Fruit fly (Drosophila melanogaster): ENCODE measurements around the gene CG15764.

Gene CG15764

DNA sequence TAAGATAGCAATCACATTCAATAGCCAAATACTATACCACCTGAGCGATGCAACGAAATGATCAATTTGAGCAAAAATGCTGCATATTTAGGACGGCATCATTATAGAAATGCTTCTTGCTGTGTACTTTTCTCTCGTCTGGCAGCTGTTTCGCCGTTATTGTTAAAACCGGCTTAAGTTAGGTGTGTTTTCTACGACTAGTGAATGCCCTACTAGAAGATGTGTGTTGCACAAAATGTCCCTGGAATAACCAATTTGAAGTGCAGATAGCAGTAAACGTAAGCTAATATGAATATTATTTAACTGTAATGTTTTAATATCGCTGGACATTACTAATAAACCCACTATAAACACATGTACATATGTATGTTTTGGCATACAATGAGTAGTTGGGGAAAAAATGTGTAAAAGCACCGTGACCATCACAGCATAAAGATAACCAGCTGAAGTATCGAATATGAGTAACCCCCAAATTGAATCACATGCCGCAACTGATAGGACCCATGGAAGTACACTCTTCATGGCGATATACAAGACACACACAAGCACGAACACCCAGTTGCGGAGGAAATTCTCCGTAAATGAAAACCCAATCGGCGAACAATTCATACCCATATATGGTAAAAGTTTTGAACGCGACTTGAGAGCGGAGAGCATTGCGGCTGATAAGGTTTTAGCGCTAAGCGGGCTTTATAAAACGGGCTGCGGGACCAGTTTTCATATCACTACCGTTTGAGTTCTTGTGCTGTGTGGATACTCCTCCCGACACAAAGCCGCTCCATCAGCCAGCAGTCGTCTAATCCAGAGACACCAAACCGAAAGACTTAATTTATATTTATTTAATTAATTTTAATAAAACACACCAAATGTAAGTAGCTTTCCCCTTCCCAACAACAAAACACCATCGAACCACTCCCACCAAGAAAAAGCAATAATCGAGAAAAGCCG lies 31.5 kb downstream of the CG15764 start, which contains the start of gene Act5C:
TSS of gene Act5C (plus strand) at position 716 of the 948 bp plus-strand sequence.
- peak; percentile 85 for TF ChIP-seq fd85E (GFP tag; optimal IDR thresholded peaks at IDR 0.05)
- peak; percentile 86 for TF ChIP-seq Blimp-1 (GFP tag; optimal IDR thresholded peaks at IDR 0.05)
- TF ChIP-seq dac (GFP tag; optimal IDR thresholded peaks at IDR 0.05) = peak; percentile 93
- TF ChIP-seq pdm3 (GFP tag; optimal IDR thresholded peaks at IDR 0.05) = peak; percentile 98
- TF ChIP-seq CG6163 (GFP tag; IDR thresholded peaks at IDR 0.05) = peak; percentile 98
- peak; percentile 97 for TF ChIP-seq Eip93F (GFP tag; optimal IDR thresholded peaks at IDR 0.05)
- peak; percentile 96 for TF ChIP-seq CG32006 (GFP tag; optimal IDR thresholded peaks at IDR 0.05)
- peak; percentile 96 for TF ChIP-seq dsx (GFP tag; optimal IDR thresholded peaks at IDR 0.05; ENCODE audit: poor library complexity, severe bottlenecking)
- TF ChIP-seq CG6792 (GFP tag; optimal IDR thresholded peaks at IDR 0.05) = peak; percentile 97
- TF ChIP-seq CG15336 (GFP tag; IDR thresholded peaks at IDR 0.05) = peak; percentile 96
- peak; percentile 97 for TF ChIP-seq lz (GFP tag; optimal IDR thresholded peaks at IDR 0.05)
- TF ChIP-seq CG34406 (GFP tag; optimal IDR thresholded peaks at IDR 0.05) = peak; percentile 95
- peak; percentile 96 for TF ChIP-seq spab (GFP tag; optimal IDR thresholded peaks at IDR 0.05)
- peak; percentile 96 for TF ChIP-seq CG16779 (tag; optimal IDR thresholded peaks at IDR 0.05)
- TF ChIP-seq CG7368 (GFP tag; optimal IDR thresholded peaks at IDR 0.05) = peak; percentile 97
- TF ChIP-seq Sox15 (GFP tag; optimal IDR thresholded peaks at IDR 0.05) = peak; percentile 93
- peak; percentile 90 for TF ChIP-seq CG4318 (GFP tag; optimal IDR thresholded peaks at IDR 0.05)
- TF ChIP-seq CG8632 (GFP tag; optimal IDR thresholded peaks at IDR 0.05) = peak; percentile 96
- TF ChIP-seq CG3032 (tag; optimal IDR thresholded peaks at IDR 0.05) = peak; percentile 98
- peak; percentile 98 for TF ChIP-seq eg (GFP tag; IDR thresholded peaks at IDR 0.05)
- TF ChIP-seq Met (GFP tag; optimal IDR thresholded peaks at IDR 0.05) = peak; percentile 97
- TF ChIP-seq cyc (GFP tag; optimal IDR thresholded peaks at IDR 0.05) = peak; percentile 98
- TF ChIP-seq fd59A (GFP tag; optimal IDR thresholded peaks at IDR 0.05) = peak; percentile 97
- TF ChIP-seq CG10669 (GFP tag; optimal IDR thresholded peaks at IDR 0.05) = peak; percentile 99
- TF ChIP-seq OdsH (GFP tag; optimal IDR thresholded peaks at IDR 0.05) = peak; percentile 96
- TF ChIP-seq Ets96B (tag; optimal IDR thresholded peaks at IDR 0.05) = peak; percentile 97
- peak; percentile 98 for TF ChIP-seq CG3919 (GFP tag; optimal IDR thresholded peaks at IDR 0.05)
- peak; percentile 96 for TF ChIP-seq Smox (GFP tag; optimal IDR thresholded peaks at IDR 0.05)
- TF ChIP-seq CG8119 (GFP tag; IDR thresholded peaks at IDR 0.05) = peak; percentile 95
- peak; percentile 99 for TF ChIP-seq svp (GFP tag)
- peak; percentile 95 for TF ChIP-seq CG6276 (GFP tag; optimal IDR thresholded peaks at IDR 0.05)
- TF ChIP-seq Hr4 (GFP tag; optimal IDR thresholded peaks at IDR 0.05) = peak; percentile 95
- peak; percentile 91 for TF ChIP-seq CG9139 (GFP tag; optimal IDR thresholded peaks at IDR 0.05)
- TF ChIP-seq CG10631 (GFP tag; optimal IDR thresholded peaks at IDR 0.05) = peak; percentile 97
- TF ChIP-seq Hr39 (GFP tag; optimal IDR thresholded peaks at IDR 0.05) = peak; percentile 98
- peak; percentile 97 for TF ChIP-seq net (GFP tag; optimal IDR thresholded peaks at IDR 0.05)
- TF ChIP-seq Sox102F (GFP tag; optimal IDR thresholded peaks at IDR 0.05) = peak; percentile 98
- TF ChIP-seq topi (GFP tag; optimal IDR thresholded peaks at IDR 0.05) = peak; percentile 98
- TF ChIP-seq Hr38 (GFP tag; optimal IDR thresholded peaks at IDR 0.05) = peak; percentile 46
- peak; percentile 95 for TF ChIP-seq acj6 (GFP tag; optimal IDR thresholded peaks at IDR 0.05)
- TF ChIP-seq salr (GFP tag; optimal IDR thresholded peaks at IDR 0.05) = peak; percentile 90 to 98
- TF ChIP-seq ss (GFP tag; optimal IDR thresholded peaks at IDR 0.05) = peak; percentile 95 to 98
- TF ChIP-seq CG6854 (GFP tag; optimal IDR thresholded peaks at IDR 0.05) = peak; percentile 97
- peak; percentile 97 for TF ChIP-seq CG6808 (GFP tag; optimal IDR thresholded peaks at IDR 0.05)
- peak; percentile 99 for TF ChIP-seq Eip78C (GFP tag)
- TF ChIP-seq CG1621 (tag; optimal IDR thresholded peaks at IDR 0.05) = peak; percentile 99
- TF ChIP-seq vri (GFP tag; optimal IDR thresholded peaks at IDR 0.05) = peak; percentile 97
- peak; percentile 97 for TF ChIP-seq Sox14 (GFP tag; optimal IDR thresholded peaks at IDR 0.05)
- peak; percentile 96 for TF ChIP-seq Gug (GFP tag; IDR thresholded peaks at IDR 0.05)
- peak; percentile 91 for TF ChIP-seq CG11294 (GFP tag; IDR thresholded peaks at IDR 0.05)

All from whole organism, prepupa.